In genomic region chr3L:14973251-14973625, dm6 we compare ENCODE assay signal across 4 fruit fly cellular contexts.
A peak's percentile ranks its signal among the peaks of the same experiment; 100 is the strongest.
TF ChIP-seq lines count a peak whose summit lies in the region.

No protein-coding gene starts in this region.

- TF ChIP-seq CTCF in whole organism, embryonic (GFP tag; optimal IDR thresholded peaks at IDR 0.05; lab: Kevin White, UChicago): no peak

TF ChIP-seq in whole organism, embryonic, 481 proteins besides CTCF, POLR2A, EP300 and RAD21:
- TF ChIP-seq cad (GFP tag; optimal IDR thresholded peaks at IDR 0.05; lab: Kevin White, UChicago) (peak; percentile 48), CG3995 (GFP tag; optimal IDR thresholded peaks at IDR 0.05; lab: Kevin White, UChicago) (no peak), CG10959 (GFP tag; IDR thresholded peaks at IDR 0.05; lab: Robert Waterston, UW) (no peak), Drgx (GFP tag; IDR thresholded peaks at IDR 0.05; lab: Robert Waterston, UW) (no peak), unpg (GFP tag; optimal IDR thresholded peaks at IDR 0.05; lab: Kevin White, UChicago) (no peak), CG34376 (GFP tag; optimal IDR thresholded peaks at IDR 0.05; lab: Kevin White, UChicago) (no peak), D (optimal IDR thresholded peaks at IDR 0.05; lab: Kevin White, UChicago) (peak; percentile 28), D (GFP tag; optimal IDR thresholded peaks at IDR 0.05; lab: Kevin White, UChicago) (no peak), chm (GFP tag; IDR thresholded peaks at IDR 0.05; lab: Robert Waterston, UW) (peak; percentile 35; the same call in 1 of the 2 replicates), vvl (GFP tag; IDR thresholded peaks at IDR 0.05; lab: Robert Waterston, UW) (0 out of 2 replicates have a peak, but pooled peaks have one; percentile 2), mld (GFP tag; IDR thresholded peaks at IDR 0.05; lab: Robert Waterston, UW; ENCODE audit: partially characterized antibody) (no peak), crol (GFP tag; IDR thresholded peaks at IDR 0.05; lab: Robert Waterston, UW) (peak; percentile 39), CG34422 (GFP tag; IDR thresholded peaks at IDR 0.05; lab: Robert Waterston, UW) (no peak), Stat92E (GFP tag; optimal IDR thresholded peaks at IDR 0.05; lab: Kevin White, UChicago) (peak in 1 of 3 experiments; percentile 98), tll (GFP tag; optimal IDR thresholded peaks at IDR 0.05; lab: Kevin White, UChicago) (peak in 1 of 2 experiments; percentile 92), kni (GFP tag; optimal IDR thresholded peaks at IDR 0.05; lab: Kevin White, UChicago) (peak; percentile 63), Blimp-1 (GFP tag; optimal IDR thresholded peaks at IDR 0.05; lab: Kevin White, UChicago) (peak; percentile 51), rib (GFP tag; IDR thresholded peaks at IDR 0.05; lab: Robert Waterston, UW) (0 out of 2 replicates have a peak, but pooled peaks have one; percentile 12), CG15479 (GFP tag; optimal IDR thresholded peaks at IDR 0.05; lab: Kevin White, UChicago) (peak; percentile 61), Opbp (GFP tag; IDR thresholded peaks at IDR 0.05; lab: Robert Waterston, UW; ENCODE audit: partially characterized antibody) (peak; percentile 15; the same call in 1 of the 3 replicates), lbe (GFP tag; optimal IDR thresholded peaks at IDR 0.05; lab: Kevin White, UChicago) (peak; percentile 67)

TF ChIP-seq in whole organism, prepupa, 60 proteins besides CTCF, POLR2A, EP300 and RAD21 (continues in another document):
- TF ChIP-seq CG3032 (tag; optimal IDR thresholded peaks at IDR 0.05; lab: Kevin White, UChicago): no peak
- TF ChIP-seq Sox15 (GFP tag; optimal IDR thresholded peaks at IDR 0.05; lab: Kevin White, UChicago): no peak
- peak; percentile 10 for TF ChIP-seq Sox102F (GFP tag; optimal IDR thresholded peaks at IDR 0.05; lab: Kevin White, UChicago)
- TF ChIP-seq Eip78C (GFP tag; lab: Kevin White, UChicago): peak; percentile 65
- TF ChIP-seq Eip93F (GFP tag; optimal IDR thresholded peaks at IDR 0.05; lab: Kevin White, UChicago): peak; percentile 47
- TF ChIP-seq vri (GFP tag; optimal IDR thresholded peaks at IDR 0.05; lab: Kevin White, UChicago): no peak
- TF ChIP-seq CG16779 (tag; optimal IDR thresholded peaks at IDR 0.05; lab: Kevin White, UChicago): no peak
- peak; percentile 3 for TF ChIP-seq dsx (GFP tag; optimal IDR thresholded peaks at IDR 0.05; lab: Kevin White, UChicago; ENCODE audit: poor library complexity, severe bottlenecking)
- TF ChIP-seq svp (GFP tag; lab: Kevin White, UChicago): peak; percentile 45
- TF ChIP-seq lz (GFP tag; optimal IDR thresholded peaks at IDR 0.05; lab: Kevin White, UChicago): no peak
- TF ChIP-seq CG9139 (GFP tag; optimal IDR thresholded peaks at IDR 0.05; lab: Kevin White, UChicago): no peak
- TF ChIP-seq fkh (GFP tag; optimal IDR thresholded peaks at IDR 0.05; lab: Kevin White, UChicago): no peak
- TF ChIP-seq CG1621 (tag; optimal IDR thresholded peaks at IDR 0.05; lab: Kevin White, UChicago): peak; percentile 39
- TF ChIP-seq CG3919 (GFP tag; optimal IDR thresholded peaks at IDR 0.05; lab: Kevin White, UChicago): peak; percentile 11
- TF ChIP-seq esn (GFP tag; optimal IDR thresholded peaks at IDR 0.05; lab: Kevin White, UChicago): no peak
- TF ChIP-seq net (GFP tag; optimal IDR thresholded peaks at IDR 0.05; lab: Kevin White, UChicago): no peak
- no peak for TF ChIP-seq topi (GFP tag; optimal IDR thresholded peaks at IDR 0.05; lab: Kevin White, UChicago)
- TF ChIP-seq CG34406 (GFP tag; optimal IDR thresholded peaks at IDR 0.05; lab: Kevin White, UChicago): no peak
- peak in 1 of 2 experiments; percentile 4 for TF ChIP-seq ss (GFP tag; optimal IDR thresholded peaks at IDR 0.05; lab: Kevin White, UChicago)
- TF ChIP-seq CG11294 (GFP tag; IDR thresholded peaks at IDR 0.05; lab: Robert Waterston, UW): no peak
- TF ChIP-seq CG6163 (GFP tag; IDR thresholded peaks at IDR 0.05; lab: Robert Waterston, UW): peak; percentile 48; the same call in 1 of the 3 replicates
- no peak for TF ChIP-seq OdsH (GFP tag; optimal IDR thresholded peaks at IDR 0.05; lab: Kevin White, UChicago)
- TF ChIP-seq CG8319 (GFP tag; optimal IDR thresholded peaks at IDR 0.05; lab: Kevin White, UChicago): no peak
- TF ChIP-seq CG8632 (GFP tag; optimal IDR thresholded peaks at IDR 0.05; lab: Kevin White, UChicago): no peak
- peak; percentile 0 for TF ChIP-seq CG10631 (GFP tag; optimal IDR thresholded peaks at IDR 0.05; lab: Kevin White, UChicago)

TF ChIP-seq in whole organism, pupa, 21 proteins besides CTCF, POLR2A, EP300 and RAD21:
- TF ChIP-seq rn (GFP tag; IDR thresholded peaks at IDR 0.05; lab: Robert Waterston, UW) (no peak), CG15710 (tag; optimal IDR thresholded peaks at IDR 0.05; lab: Kevin White, UChicago) (no peak), EcR (GFP tag; optimal IDR thresholded peaks at IDR 0.05; lab: Kevin White, UChicago) (peak; percentile 49), Ets98B (GFP tag; IDR thresholded peaks at IDR 0.05; lab: Robert Waterston, UW) (no peak)

TF ChIP-seq in whole organism, wandering third instar larva, 38 proteins besides CTCF, POLR2A, EP300 and RAD21:
- no peak for TF ChIP-seq rgr (GFP tag; optimal IDR thresholded peaks at IDR 0.05; lab: Kevin White, UChicago)
- TF ChIP-seq N (GFP tag; optimal IDR thresholded peaks at IDR 0.05; lab: Kevin White, UChicago): no peak
- TF ChIP-seq h (GFP tag; optimal IDR thresholded peaks at IDR 0.05; lab: Kevin White, UChicago): no peak
- TF ChIP-seq sv (GFP tag; optimal IDR thresholded peaks at IDR 0.05; lab: Kevin White, UChicago): no peak
- no peak for TF ChIP-seq jim (GFP tag; optimal IDR thresholded peaks at IDR 0.05; lab: Kevin White, UChicago)
- peak; percentile 46 for TF ChIP-seq Hr83 (GFP tag; optimal IDR thresholded peaks at IDR 0.05; lab: Kevin White, UChicago; ENCODE audit: poor library complexity, severe bottlenecking)
- TF ChIP-seq pan (optimal IDR thresholded peaks at IDR 0.05; lab: Kevin White, UChicago): no peak
- peak; percentile 10 for TF ChIP-seq woc (GFP tag; optimal IDR thresholded peaks at IDR 0.05; lab: Kevin White, UChicago)
- no peak for TF ChIP-seq ey (GFP tag; optimal IDR thresholded peaks at IDR 0.05; lab: Kevin White, UChicago)
- peak; percentile 89 for TF ChIP-seq psq (GFP tag; optimal IDR thresholded peaks at IDR 0.05; lab: Kevin White, UChicago)
- no peak for TF ChIP-seq lola (GFP tag; optimal IDR thresholded peaks at IDR 0.05; lab: Kevin White, UChicago)
- TF ChIP-seq Sp1 (GFP tag; optimal IDR thresholded peaks at IDR 0.05; lab: Kevin White, UChicago): peak; percentile 17
- TF ChIP-seq dmrt93B (GFP tag; optimal IDR thresholded peaks at IDR 0.05; lab: Kevin White, UChicago): no peak
- peak; percentile 50 for TF ChIP-seq fru (GFP tag; optimal IDR thresholded peaks at IDR 0.05; lab: Kevin White, UChicago)
- TF ChIP-seq Abd-B (GFP tag; optimal IDR thresholded peaks at IDR 0.05; lab: Kevin White, UChicago): no peak
- TF ChIP-seq Vsx2 (GFP tag; optimal IDR thresholded peaks at IDR 0.05; lab: Kevin White, UChicago; ENCODE audit: partially characterized antibody): peak; percentile 53
- peak; percentile 75 for TF ChIP-seq CrebA (GFP tag; optimal IDR thresholded peaks at IDR 0.05; lab: Kevin White, UChicago; ENCODE audit: borderline replicate concordance)
- peak; percentile 59 for TF ChIP-seq Dif (GFP tag; optimal IDR thresholded peaks at IDR 0.05; lab: Kevin White, UChicago; ENCODE audit: partially characterized antibody)
- no peak for TF ChIP-seq CG9705 (GFP tag; optimal IDR thresholded peaks at IDR 0.05; lab: Kevin White, UChicago)
- TF ChIP-seq CG32264 (GFP tag; optimal IDR thresholded peaks at IDR 0.05; lab: Kevin White, UChicago): no peak
- no peak for TF ChIP-seq br (GFP tag; optimal IDR thresholded peaks at IDR 0.05; lab: Kevin White, UChicago)
- TF ChIP-seq GATAd (GFP tag; optimal IDR thresholded peaks at IDR 0.05; lab: Kevin White, UChicago): no peak
- no peak for TF ChIP-seq Hr78 (GFP tag; optimal IDR thresholded peaks at IDR 0.05; lab: Kevin White, UChicago)
- TF ChIP-seq usp (GFP tag; optimal IDR thresholded peaks at IDR 0.05; lab: Kevin White, UChicago): no peak
- TF ChIP-seq brk (GFP tag; optimal IDR thresholded peaks at IDR 0.05; lab: Kevin White, UChicago): peak; percentile 74
- peak; percentile 61 for TF ChIP-seq Rel (GFP tag; optimal IDR thresholded peaks at IDR 0.05; lab: Kevin White, UChicago)
- no peak for TF ChIP-seq Rel (tag; optimal IDR thresholded peaks at IDR 0.05; lab: Kevin White, UChicago)
- no peak for TF ChIP-seq OdsH (GFP tag; optimal IDR thresholded peaks at IDR 0.05; lab: Kevin White, UChicago)
- no peak for TF ChIP-seq dsf (GFP tag; optimal IDR thresholded peaks at IDR 0.05; lab: Kevin White, UChicago; ENCODE audit: borderline replicate concordance)
- peak; percentile 15 to 20 for TF ChIP-seq dl (GFP tag; optimal IDR thresholded peaks at IDR 0.05; lab: Kevin White, UChicago; ENCODE audit: insufficient read depth in 1 of 2, partially characterized antibody in 2 of 2)
- TF ChIP-seq Jra (GFP tag; optimal IDR thresholded peaks at IDR 0.05; lab: Kevin White, UChicago): no peak
- TF ChIP-seq Hnf4 (GFP tag; optimal IDR thresholded peaks at IDR 0.05; lab: Kevin White, UChicago): no peak
- TF ChIP-seq Myc (optimal IDR thresholded peaks at IDR 0.05; lab: Kevin White, UChicago): no peak
- TF ChIP-seq tai (GFP tag; optimal IDR thresholded peaks at IDR 0.05; lab: Kevin White, UChicago): no peak

Comparison
In these comparisons a context has a peak if more than half of its experiments do, and no peak if none do; other contexts are left out.
1. Of the 7 proteins assayed by ChIP-seq in both whole organism, embryonic and whole organism, prepupa: peak only in whole organism, embryonic: none; only in whole organism, prepupa: Sox102F; in both: Blimp-1; in neither: 5.